Fruit fly (Drosophila melanogaster): ENCODE measurements around the gene twit.

twit gene

dm6 chr2L:20852092-20852628 lies at the start of gene twit:
Gene twit, plus strand, starts transcription at chr2L:20852578.
- no peak for TF ChIP-seq pad (GFP tag; optimal IDR thresholded peaks at IDR 0.05)
- no peak for TF ChIP-seq CG14711 (tag; optimal IDR thresholded peaks at IDR 0.05)
- TF ChIP-seq CG33017 (tag; optimal IDR thresholded peaks at IDR 0.05): no peak
- no peak for TF ChIP-seq CG7101 (tag; optimal IDR thresholded peaks at IDR 0.05)
- no peak for TF ChIP-seq cnc (optimal IDR thresholded peaks at IDR 0.05)
- no peak for TF ChIP-seq CG1620 (GFP tag; optimal IDR thresholded peaks at IDR 0.05)
- TF ChIP-seq toe (GFP tag; optimal IDR thresholded peaks at IDR 0.05): no peak
- no peak for TF ChIP-seq ovo (GFP tag; optimal IDR thresholded peaks at IDR 0.05)
- TF ChIP-seq Crg-1 (GFP tag; optimal IDR thresholded peaks at IDR 0.05): no peak
- no peak for TF ChIP-seq CG5204 (GFP tag; optimal IDR thresholded peaks at IDR 0.05)
- TF ChIP-seq Clk (GFP tag; optimal IDR thresholded peaks at IDR 0.05): no peak
- no peak for TF ChIP-seq CG12768 (GFP tag; optimal IDR thresholded peaks at IDR 0.05)
- TF ChIP-seq tj (GFP tag; optimal IDR thresholded peaks at IDR 0.05): no peak
- no peak for TF ChIP-seq CG7045 (GFP tag; optimal IDR thresholded peaks at IDR 0.05)
- TF ChIP-seq Hr96 (GFP tag; optimal IDR thresholded peaks at IDR 0.05): no peak
- TF ChIP-seq cic (GFP tag; optimal IDR thresholded peaks at IDR 0.05): no peak
- TF ChIP-seq kay (GFP tag; ENCODE audit: borderline replicate concordance): no peak
- no peak for TF ChIP-seq CG11617 (GFP tag; optimal IDR thresholded peaks at IDR 0.05)

- TF ChIP-seq CG5204 (GFP tag; optimal IDR thresholded peaks at IDR 0.05) (no peak), cic (GFP tag; optimal IDR thresholded peaks at IDR 0.05) (no peak), tj (GFP tag; optimal IDR thresholded peaks at IDR 0.05) (no peak), CG7045 (GFP tag; optimal IDR thresholded peaks at IDR 0.05) (no peak), kay (GFP tag; ENCODE audit: borderline replicate concordance) (no peak)
Measured at dm6 chr2L:20802839-20803238, 49.5 kb upstream of the twit start.

- TF ChIP-seq Mnt (GFP tag; optimal IDR thresholded peaks at IDR 0.05): no peak
Measured at dm6 chr2L:20803733-20804164, 48.6 kb upstream of the twit start.

dm6 chr2L:20805624-20806339 lies 46.6 kb upstream of the twit start:
- no peak for TF ChIP-seq cic (GFP tag; optimal IDR thresholded peaks at IDR 0.05)
- peak; percentile 82 for TF ChIP-seq CG7101 (tag; optimal IDR thresholded peaks at IDR 0.05)
- peak; percentile 75 for TF ChIP-seq CG11617 (GFP tag; optimal IDR thresholded peaks at IDR 0.05)
- TF ChIP-seq Crg-1 (GFP tag; optimal IDR thresholded peaks at IDR 0.05): peak; percentile 51
- TF ChIP-seq bab1 (GFP tag; optimal IDR thresholded peaks at IDR 0.05): peak; percentile 91
- peak; percentile 73 for TF ChIP-seq CG12768 (GFP tag; optimal IDR thresholded peaks at IDR 0.05)
- TF ChIP-seq Clk (GFP tag; optimal IDR thresholded peaks at IDR 0.05): no peak
- peak; percentile 81 for TF ChIP-seq CG14711 (tag; optimal IDR thresholded peaks at IDR 0.05)
- no peak for TF ChIP-seq cnc (optimal IDR thresholded peaks at IDR 0.05)
- TF ChIP-seq toe (GFP tag; optimal IDR thresholded peaks at IDR 0.05): no peak
- TF ChIP-seq tj (GFP tag; optimal IDR thresholded peaks at IDR 0.05): peak; percentile 93
- TF ChIP-seq ovo (GFP tag; optimal IDR thresholded peaks at IDR 0.05): no peak
- TF ChIP-seq CG7045 (GFP tag; optimal IDR thresholded peaks at IDR 0.05): peak; percentile 45
- peak; percentile 70 for TF ChIP-seq kay (GFP tag; ENCODE audit: borderline replicate concordance)
- peak; percentile 72 for TF ChIP-seq CG33017 (tag; optimal IDR thresholded peaks at IDR 0.05)
- TF ChIP-seq Hr96 (GFP tag; optimal IDR thresholded peaks at IDR 0.05): no peak
- TF ChIP-seq Mnt (GFP tag; optimal IDR thresholded peaks at IDR 0.05): peak; percentile 20
- TF ChIP-seq CG5204 (GFP tag; optimal IDR thresholded peaks at IDR 0.05): peak; percentile 64
- peak; percentile 32 for TF ChIP-seq CG1620 (GFP tag; optimal IDR thresholded peaks at IDR 0.05)
- peak; percentile 64 for TF ChIP-seq pad (GFP tag; optimal IDR thresholded peaks at IDR 0.05)

dm6 chr2L:20806619-20807018 lies 45.8 kb upstream of the twit start:
- TF ChIP-seq toe (GFP tag; optimal IDR thresholded peaks at IDR 0.05) (no peak), CG7101 (tag; optimal IDR thresholded peaks at IDR 0.05) (no peak), tj (GFP tag; optimal IDR thresholded peaks at IDR 0.05) (no peak), pad (GFP tag; optimal IDR thresholded peaks at IDR 0.05) (no peak), CG7045 (GFP tag; optimal IDR thresholded peaks at IDR 0.05) (no peak), Mnt (GFP tag; optimal IDR thresholded peaks at IDR 0.05) (no peak), CG33017 (tag; optimal IDR thresholded peaks at IDR 0.05) (no peak), ovo (GFP tag; optimal IDR thresholded peaks at IDR 0.05) (no peak), Crg-1 (GFP tag; optimal IDR thresholded peaks at IDR 0.05) (no peak), CG14711 (tag; optimal IDR thresholded peaks at IDR 0.05) (no peak), Clk (GFP tag; optimal IDR thresholded peaks at IDR 0.05) (no peak), kay (GFP tag; ENCODE audit: borderline replicate concordance) (no peak), bab1 (GFP tag; optimal IDR thresholded peaks at IDR 0.05) (no peak), CG1620 (GFP tag; optimal IDR thresholded peaks at IDR 0.05) (no peak), cnc (optimal IDR thresholded peaks at IDR 0.05) (no peak)

dm6 chr2L:20807617-20808509 lies 44.5 kb upstream of the twit start:
- TF ChIP-seq CG7045 (GFP tag; optimal IDR thresholded peaks at IDR 0.05) (peak; percentile 33), CG33017 (tag; optimal IDR thresholded peaks at IDR 0.05) (peak; percentile 58), CG12768 (GFP tag; optimal IDR thresholded peaks at IDR 0.05) (no peak), CG7101 (tag; optimal IDR thresholded peaks at IDR 0.05) (peak; percentile 13), tj (GFP tag; optimal IDR thresholded peaks at IDR 0.05) (no peak), pad (GFP tag; optimal IDR thresholded peaks at IDR 0.05) (peak; percentile 24)
